Worm (Caenorhabditis elegans) whole organism, late embryonic: Measurements from ENCODE around the gene Y46E12A.2.

Source experiments
- C08G9.2 ChIP-seq: sonication (generic microtip); optimal IDR thresholded peaks from 2 replicates; lab custom pipeline; 2016; ENCODE audit warnings: mild to moderate bottlenecking, missing genetic modification characterization, moderate library complexity, missing compliant biosample characterization
- C38D4.7 ChIP-seq: fragments of 200-800 bp; sonication (Bioruptor generic); optimal IDR thresholded peaks from 2 replicates; lab custom pipeline; 2018; ENCODE audit warnings: mild to moderate bottlenecking, missing genetic modification characterization, moderate library complexity, missing compliant biosample characterization
- K02D7.2 ChIP-seq: sonication (generic microtip); optimal IDR thresholded peaks from 2 replicates; lab custom pipeline; 2017; ENCODE audit warnings: mild to moderate bottlenecking, missing genetic modification characterization, missing compliant biosample characterization
- K09A11.1 ChIP-seq: sonication (generic microtip); optimal IDR thresholded peaks from 2 replicates; lab custom pipeline; 2017; ENCODE audit warnings: antibody characterized with exemption, mild to moderate bottlenecking, missing genetic modification characterization, missing compliant biosample characterization; ENCODE audit not compliant: insufficient read depth
- T23F11.4 ChIP-seq: fragments of 200-800 bp; sonication (Bioruptor generic); optimal IDR thresholded peaks from 2 replicates; lab custom pipeline; 2018; ENCODE audit warnings: mild to moderate bottlenecking, missing genetic modification characterization, missing compliant biosample characterization
- Y22D7AL.16 ChIP-seq: sonication (generic microtip); optimal IDR thresholded peaks from 2 replicates; lab custom pipeline; 2016; ENCODE audit warnings: missing genetic modification characterization, missing compliant biosample characterization
- ahr-1 ChIP-seq: sonication (generic microtip); optimal IDR thresholded peaks from 2 replicates; lab custom pipeline; 2016; ENCODE audit warnings: missing genetic modification characterization, missing compliant biosample characterization
- ceh-19 ChIP-seq: fragments of 200-800 bp; sonication (Bioruptor generic); optimal IDR thresholded peaks from 2 replicates; lab custom pipeline; 2018; ENCODE audit warnings: mild to moderate bottlenecking, missing genetic modification characterization, missing compliant biosample characterization
- ceh-24 ChIP-seq: sonication (generic microtip); optimal IDR thresholded peaks from 2 replicates; lab custom pipeline; 2016; ENCODE audit warnings: mild to moderate bottlenecking, missing genetic modification characterization, missing compliant biosample characterization
- ceh-48 ChIP-seq: sonication (generic microtip); optimal IDR thresholded peaks from 2 replicates; lab custom pipeline; 2016; ENCODE audit warnings: missing genetic modification characterization, inconsistent platforms, missing compliant biosample characterization
- ceh-6 ChIP-seq: fragments of 200-800 bp; sonication (Bioruptor generic); optimal IDR thresholded peaks from 2 replicates; lab custom pipeline; 2018; ENCODE audit warnings: mild to moderate bottlenecking, missing genetic modification characterization, missing compliant biosample characterization
- elt-4 ChIP-seq: sonication (generic microtip); optimal IDR thresholded peaks from 2 replicates; lab custom pipeline; 2016; ENCODE audit warnings: missing genetic modification characterization, missing compliant biosample characterization
- eyg-1 ChIP-seq: sonication (generic microtip); optimal IDR thresholded peaks from 2 replicates; lab custom pipeline; 2016; ENCODE audit warnings: missing genotype, missing genetic modification characterization, missing compliant biosample characterization
- fkh-6 ChIP-seq: sonication (generic microtip); optimal IDR thresholded peaks from 2 replicates; lab custom pipeline; 2016; ENCODE audit warnings: missing genetic modification characterization, missing compliant biosample characterization
- gmeb-2 ChIP-seq: sonication (generic microtip); optimal IDR thresholded peaks from 2 replicates; lab custom pipeline; 2016; ENCODE audit warnings: missing genetic modification characterization, inconsistent platforms, missing compliant biosample characterization
- hlh-15 ChIP-seq: sonication (generic microtip); optimal IDR thresholded peaks from 2 replicates; lab custom pipeline; 2016; ENCODE audit warnings: missing genetic modification characterization, missing compliant biosample characterization
- lim-6 ChIP-seq: sonication (generic microtip); optimal IDR thresholded peaks from 2 replicates; lab custom pipeline; 2016; ENCODE audit warnings: missing genetic modification characterization, missing compliant biosample characterization
- lin-11 ChIP-seq: fragments of 200-800 bp; sonication (Bioruptor generic); optimal IDR thresholded peaks from 2 replicates; lab custom pipeline; 2018; ENCODE audit warnings: mild to moderate bottlenecking, missing genetic modification characterization, missing compliant biosample characterization
- madf-2 ChIP-seq: sonication (generic microtip); optimal IDR thresholded peaks from 2 replicates; lab custom pipeline; 2017; ENCODE audit warnings: missing genetic modification characterization, missing compliant biosample characterization
- nhr-232 ChIP-seq: sonication (generic microtip); optimal IDR thresholded peaks from 2 replicates; lab custom pipeline; 2016; ENCODE audit warnings: missing genetic modification characterization, missing compliant biosample characterization
- npax-4 ChIP-seq: sonication (generic microtip); optimal IDR thresholded peaks from 2 replicates; lab custom pipeline; 2016; ENCODE audit warnings: missing genetic modification characterization, missing compliant biosample characterization
- pag-3 ChIP-seq: sonication (generic microtip); optimal IDR thresholded peaks from 2 replicates; lab custom pipeline; 2016; ENCODE audit warnings: missing compliant biosample characterization, missing genetic modification characterization, borderline replicate concordance
- pat-9 ChIP-seq: fragments of 200-800 bp; sonication (Bioruptor generic); optimal IDR thresholded peaks from 2 replicates; lab custom pipeline; 2018; ENCODE audit warnings: mild to moderate bottlenecking, missing genetic modification characterization, moderate library complexity, missing compliant biosample characterization
- pax-1 ChIP-seq: fragments of 150-350 bp; optimal IDR thresholded peaks from 2 replicates; lab custom pipeline; 2014; ENCODE audit warnings: missing biosample characterization, missing genetic modification characterization
- pha-4 ChIP-seq: fragments of 150-350 bp; optimal IDR thresholded peaks from 2 replicates; lab custom pipeline; 2018; ENCODE audit warnings: missing biosample characterization, missing genetic modification reagents, missing genetic modification characterization
- sdc-2 ChIP-seq: sonication (generic microtip); optimal IDR thresholded peaks from 2 replicates; lab custom pipeline; 2016; ENCODE audit warnings: missing genotype, missing genetic modification characterization, missing compliant biosample characterization
- sox-2 ChIP-seq: fragments of 200-800 bp; sonication (Bioruptor generic); IDR thresholded peaks from 2 replicates; pipeline ENCODE4 v1.3.6; 2022; ENCODE audit warnings: missing genetic modification reagents, missing genetic modification characterization, missing compliant biosample characterization
- sox-4 ChIP-seq: sonication (generic microtip); optimal IDR thresholded peaks from 2 replicates; lab custom pipeline; 2017; ENCODE audit warnings: mild to moderate bottlenecking, missing genetic modification characterization, inconsistent platforms, missing compliant biosample characterization
- tbx-2 ChIP-seq: sonication (generic microtip); optimal IDR thresholded peaks from 2 replicates; lab custom pipeline; 2016; ENCODE audit warnings: missing genetic modification characterization, missing compliant biosample characterization
- tbx-7 ChIP-seq: sonication (generic microtip); optimal IDR thresholded peaks from 2 replicates; lab custom pipeline; 2016; ENCODE audit warnings: missing genotype, missing genetic modification characterization, missing compliant biosample characterization
- ttx-3 ChIP-seq: sonication (generic microtip); optimal IDR thresholded peaks from 2 replicates; lab custom pipeline; 2016; ENCODE audit warnings: missing genetic modification reagents, missing genetic modification characterization, missing compliant biosample characterization
- unc-42 ChIP-seq: sonication (generic microtip); optimal IDR thresholded peaks from 2 replicates; lab custom pipeline; 2016; ENCODE audit warnings: missing genotype, missing genetic modification characterization, missing compliant biosample characterization
- zip-5 ChIP-seq: sonication (generic microtip); optimal IDR thresholded peaks from 2 replicates; lab custom pipeline; 2016; ENCODE audit warnings: missing genetic modification characterization, missing compliant biosample characterization
- ztf-16 ChIP-seq: sonication (generic microtip); optimal IDR thresholded peaks from 2 replicates; lab custom pipeline; 2017; ENCODE audit warnings: missing genetic modification characterization, missing compliant biosample characterization

Gene Y46E12A.2

ce11 chrIII:1743488-1744020 lies 15.2 kb upstream of the Y46E12A.2 start:
- TF ChIP-seq ahr-1 (tag; lab: Kevin White, UChicago) (no peak), unc-42 (peak; percentile 57)
- TF ChIP-seq, all 69 proteins: peak for 1

DNA sequence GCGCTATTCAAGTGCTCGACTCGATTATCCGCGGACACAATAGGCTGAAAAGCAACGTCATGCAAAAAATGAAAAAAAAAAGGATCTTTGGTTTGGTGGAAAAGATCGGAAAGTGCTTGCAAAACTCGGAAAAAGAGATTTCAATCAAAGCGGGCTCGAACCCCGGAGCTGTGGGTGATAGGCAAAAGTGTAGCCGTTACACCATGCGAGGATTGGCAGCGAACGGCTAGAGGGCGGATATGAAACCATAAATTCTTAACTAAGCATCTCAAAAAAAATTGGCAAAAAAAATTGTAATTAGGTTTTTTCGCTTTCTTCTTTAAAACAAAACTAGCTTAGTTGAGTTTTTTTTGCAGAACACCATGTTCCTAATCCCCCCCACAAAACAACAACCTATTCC lies 14.2 kb upstream of the Y46E12A.2 start:
- TF ChIP-seq madf-2 (tag; lab: Kevin White, UChicago) (no peak), zip-5 (tag; lab: Kevin White, UChicago) (no peak), unc-42 (no peak), sox-4 (tag; lab: Kevin White, UChicago) (no peak), sox-2 (GFP tag; lab: Robert Waterston, UW) (no peak), C08G9.2 (no peak), hlh-15 (tag; lab: Kevin White, UChicago) (no peak), tbx-7 (tag; lab: Kevin White, UChicago) (no peak), pag-3 (tag; lab: Kevin White, UChicago) (no peak), pat-9 (tag; lab: Kevin White, UChicago) (no peak), elt-4 (tag; lab: Kevin White, UChicago) (no peak), K02D7.2 (tag; lab: Kevin White, UChicago) (no peak), nhr-232 (no peak), ztf-16 (tag; lab: Kevin White, UChicago) (no peak), K09A11.1 (tag; lab: Kevin White, UChicago) (no peak), npax-4 (no peak), lin-11 (no peak), T23F11.4 (no peak), eyg-1 (tag; lab: Kevin White, UChicago) (no peak), ceh-24 (tag; lab: Kevin White, UChicago) (no peak)
- TF ChIP-seq, all 69 proteins: peak for 0

ce11 chrIII:1745450-1746127 lies 13.1 kb upstream of the Y46E12A.2 start:
- TF ChIP-seq lin-11 (no peak), unc-42 (peak; percentile 95), nhr-232 (no peak)

DNA sequence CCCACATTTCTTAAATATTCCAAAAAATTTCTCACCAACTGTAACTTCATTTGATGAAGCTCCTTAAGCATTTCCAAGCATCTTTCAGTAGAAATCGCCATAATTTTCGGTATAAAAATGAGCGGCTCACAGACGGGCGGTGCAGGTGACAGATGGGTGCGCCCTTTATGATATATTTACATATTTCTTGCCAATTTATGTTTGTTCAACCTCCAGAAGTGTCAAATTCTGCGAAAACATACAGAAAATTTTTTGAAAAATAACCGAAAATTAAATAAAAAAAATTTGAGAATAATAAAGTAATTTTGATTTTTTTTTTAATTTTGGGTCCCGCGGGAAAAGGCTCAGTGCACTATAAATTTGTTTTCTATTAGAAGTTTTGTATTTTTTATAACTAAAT lies 3.9 kb upstream of the Y46E12A.2 start, which contains the start of gene Y46E12A.3:
Gene Y46E12A.3, minus strand, starts transcription at position 101 of the 400 bp plus-strand sequence.
- TF ChIP-seq sox-2 (GFP tag; lab: Robert Waterston, UW) (no peak), lim-6 (tag; lab: Kevin White, UChicago) (no peak), ceh-19 (GFP tag; lab: Kevin White, UChicago) (no peak), ttx-3 (tag; lab: Kevin White, UChicago) (no peak), tbx-2 (no peak)

ce11 chrIII:1758151-1758550 lies 581 bp upstream of the Y46E12A.2 start, which contains the start of gene Y46E12A.5:
Gene Y46E12A.5, minus strand, starts transcription at chrIII:1758251.
- TF ChIP-seq pax-1 (tag; lab: Kevin White, UChicago) (no peak), ceh-6 (GFP tag; lab: Kevin White, UChicago) (no peak), fkh-6 (tag; lab: Kevin White, UChicago) (no peak), tbx-2 (no peak), hlh-15 (tag; lab: Kevin White, UChicago) (no peak), K02D7.2 (tag; lab: Kevin White, UChicago) (no peak), gmeb-2 (tag; lab: Kevin White, UChicago) (no peak), C38D4.7 (GFP tag; lab: Kevin White, UChicago) (no peak), ceh-48 (tag; lab: Kevin White, UChicago) (no peak), ztf-16 (tag; lab: Kevin White, UChicago) (no peak), sox-4 (tag; lab: Kevin White, UChicago) (no peak), ttx-3 (tag; lab: Kevin White, UChicago) (no peak), pha-4 (tag; lab: Kevin White, UChicago) (no peak), sdc-2 (tag; lab: Kevin White, UChicago) (no peak), lin-11 (no peak), Y22D7AL.16 (tag; lab: Kevin White, UChicago) (no peak), npax-4 (no peak)
